Worm (Caenorhabditis elegans): ENCODE results near the gene R05G6.3.
A peak's percentile ranks its signal among the peaks of the same experiment; 100 is the strongest.

Gene R05G6.3

ce11 chrIV:7501337-7501736, 15.0 kb upstream of the R05G6.3 start, which contains the start of gene F55G1.15:
Gene F55G1.15, minus strand, starts transcription at chrIV:7501437.
- TF ChIP-seq pqm-1 (tag; optimal IDR thresholded peaks at IDR 0.05) (no peak), ceh-22 (tag; optimal IDR thresholded peaks at IDR 0.05) (no peak), ceh-19 (GFP tag; optimal IDR thresholded peaks at IDR 0.05) (no peak), sox-2 (GFP tag; IDR thresholded peaks at IDR 0.05) (no peak), fkh-6 (tag; optimal IDR thresholded peaks at IDR 0.05) (no peak), ceh-48 (tag; optimal IDR thresholded peaks at IDR 0.05) (no peak), hlh-8 (tag; optimal IDR thresholded peaks at IDR 0.05) (no peak), fkh-10 (GFP tag; optimal IDR thresholded peaks at IDR 0.05) (no peak), unc-86 (tag; optimal IDR thresholded peaks at IDR 0.05) (no peak), madf-2 (tag; optimal IDR thresholded peaks at IDR 0.05) (no peak), Y22D7AL.16 (tag; optimal IDR thresholded peaks at IDR 0.05) (no peak), elt-2 (tag; optimal IDR thresholded peaks at IDR 0.05) (no peak), syd-9 (tag; optimal IDR thresholded peaks at IDR 0.05) (no peak)

ce11 chrIV:7503322-7503721, 13.0 kb upstream of the R05G6.3 start, which contains the start of gene glt-6:
Gene glt-6, plus strand, starts transcription at chrIV:7503622.
- TF ChIP-seq pag-3 (tag; optimal IDR thresholded peaks at IDR 0.05; ENCODE audit: borderline replicate concordance), result no peak
- TF ChIP-seq sox-2 (GFP tag; IDR thresholded peaks at IDR 0.05), result no peak
- no peak for TF ChIP-seq syd-9 (tag; optimal IDR thresholded peaks at IDR 0.05)
- no peak for TF ChIP-seq fkh-10 (GFP tag; optimal IDR thresholded peaks at IDR 0.05)
- TF ChIP-seq eyg-1 (tag; optimal IDR thresholded peaks at IDR 0.05), result no peak
- no peak for TF ChIP-seq ztf-16 (tag; optimal IDR thresholded peaks at IDR 0.05)
- no peak for TF ChIP-seq elt-4 (tag; optimal IDR thresholded peaks at IDR 0.05)
- no peak for TF ChIP-seq ceh-19 (GFP tag; optimal IDR thresholded peaks at IDR 0.05)
- no peak for TF ChIP-seq ceh-9 (tag; optimal IDR thresholded peaks at IDR 0.05)

- no peak for TF ChIP-seq sox-2 (GFP tag; IDR thresholded peaks at IDR 0.05)
- peak; percentile 38 for TF ChIP-seq ama-1 (optimal IDR thresholded peaks at IDR 0.05)
These were observed 10.4 kb upstream of the R05G6.3 start for ce11 chrIV:7505866-7506488.

- TF ChIP-seq hlh-6 (tag; optimal IDR thresholded peaks at IDR 0.05), result no peak
These were observed 9.6 kb upstream of the R05G6.3 start for ce11 chrIV:7506711-7507110.

ce11 chrIV:7507305-7507704, 9.0 kb upstream of the R05G6.3 start:
- peak; percentile 76 for TF ChIP-seq hlh-30 (tag; optimal IDR thresholded peaks at IDR 0.05; ENCODE audit: insufficient read depth)
- TF ChIP-seq ceh-6 (GFP tag; optimal IDR thresholded peaks at IDR 0.05), result no peak

- TF ChIP-seq tbx-7 (tag; optimal IDR thresholded peaks at IDR 0.05), result no peak
- peak; percentile 32 for TF ChIP-seq nfya-1 (tag; optimal IDR thresholded peaks at IDR 0.05)
- peak; percentile 45 for TF ChIP-seq dve-1 (tag; optimal IDR thresholded peaks at IDR 0.05)
- TF ChIP-seq ceh-18 (tag; optimal IDR thresholded peaks at IDR 0.05), result peak; percentile 31
- TF ChIP-seq hlh-13 (GFP tag; optimal IDR thresholded peaks at IDR 0.05), result no peak
- TF ChIP-seq unc-42 (tag; optimal IDR thresholded peaks at IDR 0.05), result peak; percentile 47
These were observed 8.4 kb upstream of the R05G6.3 start, which contains the start of the genes vdac-1 and R05G6.5 for ce11 chrIV:7507841-7508509. Gene vdac-1, minus strand, starts transcription at chrIV:7507891. Gene R05G6.5, plus strand, starts transcription at chrIV:7508367.

- TF ChIP-seq elt-4 (tag; optimal IDR thresholded peaks at IDR 0.05) (no peak), ceh-48 (tag; optimal IDR thresholded peaks at IDR 0.05) (no peak), ref-2 (tag; optimal IDR thresholded peaks at IDR 0.05) (no peak), K09A11.1 (tag; optimal IDR thresholded peaks at IDR 0.05; ENCODE audit: insufficient read depth) (no peak), sdc-2 (tag; optimal IDR thresholded peaks at IDR 0.05) (no peak), ceh-14 (tag; optimal IDR thresholded peaks at IDR 0.05) (no peak), pat-9 (tag; optimal IDR thresholded peaks at IDR 0.05) (no peak), ceh-19 (GFP tag; optimal IDR thresholded peaks at IDR 0.05) (no peak), F13H6.1 (tag; optimal IDR thresholded peaks at IDR 0.05) (no peak), hlh-30 (tag; optimal IDR thresholded peaks at IDR 0.05; ENCODE audit: insufficient read depth) (no peak), hlh-15 (tag; optimal IDR thresholded peaks at IDR 0.05) (no peak), dmd-4 (tag; optimal IDR thresholded peaks at IDR 0.05; ENCODE audit: borderline replicate concordance) (no peak), syd-9 (tag; optimal IDR thresholded peaks at IDR 0.05) (no peak), unc-55 (GFP tag; optimal IDR thresholded peaks at IDR 0.05) (no peak)
These were observed 7.5 kb upstream of the R05G6.3 start for ce11 chrIV:7508850-7509249.

Data from whole organism, late embryonic.